Worm (Caenorhabditis elegans) whole organism, L3 larva: Measurements from ENCODE around the gene M163.21.

ENCODE experiments used
- R02D3.7 ChIP-seq: fragments of 150-350 bp; optimal IDR thresholded peaks from 2 replicates; lab custom pipeline; 2014; ENCODE audit warnings: missing biosample characterization, missing genetic modification characterization
- ZK546.5 ChIP-seq: sonication (generic microtip); optimal IDR thresholded peaks from 2 replicates; lab custom pipeline; 2017; ENCODE audit warnings: missing biosample characterization, missing genetic modification characterization
- egl-27 ChIP-seq: sonication (generic microtip); optimal IDR thresholded peaks from 4 replicates; lab custom pipeline; 2017; ENCODE audit warnings: missing biosample characterization, missing genetic modification reagents, missing genetic modification characterization
- elt-3 ChIP-seq, 3 experiments: fragments of 150-350 bp in 1 of 3; sonication (generic microtip) in 2 of 3; optimal IDR thresholded peaks; 2 replicates in 2 of 3; 4 replicates in 1 of 3; lab custom pipeline; 2014 to 2017; ENCODE audit warnings: missing biosample characterization in 3 of 3, missing genetic modification characterization in 3 of 3
- fkh-10 ChIP-seq: sonication (generic microtip); optimal IDR thresholded peaks from 2 replicates; lab custom pipeline; 2017; ENCODE audit warnings: missing biosample characterization, missing genetic modification reagents, missing genetic modification characterization
- skn-1 ChIP-seq: fragments of 150-350 bp; optimal IDR thresholded peaks from 2 replicates; lab custom pipeline; 2014; ENCODE audit warnings: missing biosample characterization, missing genetic modification characterization
- ztf-4 ChIP-seq: fragments of 150-350 bp; optimal IDR thresholded peaks from 2 replicates; lab custom pipeline; 2014; ENCODE audit warnings: missing biosample characterization, missing genetic modification characterization

- no peak for TF ChIP-seq fkh-10
- no peak for TF ChIP-seq ztf-4 (tag; lab: Kevin White, UChicago)
- no peak for TF ChIP-seq skn-1 (tag; lab: Kevin White, UChicago)
- TF ChIP-seq elt-3 (tag; optimal IDR thresholded peaks at IDR 0.05; lab: Kevin White, UChicago): no peak
- no peak for TF ChIP-seq ZK546.5
- TF ChIP-seq R02D3.7 (tag; lab: Kevin White, UChicago): no peak
- TF ChIP-seq egl-27 (tag; lab: Kevin White, UChicago): no peak
Observed at ce11 chrX:14495075-14495474, 28.4 kb downstream of the M163.21 start.
